Fruit fly (Drosophila melanogaster) whole organism, prepupa: ENCODE measurements around the gene Ipo9.
A peak's percentile ranks its signal among the peaks of the same experiment; 100 is the strongest.

Experiments used
- Blimp-1 ChIP-seq: fragments of 200-800 bp; sonication (Bioruptor generic); optimal IDR thresholded peaks from 3 replicates; lab custom pipeline; 2017; ENCODE audit warnings: missing biosample characterization, missing genetic modification characterization, mild to moderate bottlenecking, moderate library complexity, missing genetic modification reagents
- CG10631 ChIP-seq: fragments of 200-800 bp; sonication (Bioruptor generic); optimal IDR thresholded peaks from 2 replicates; lab custom pipeline; 2016; ENCODE audit warnings: missing biosample characterization, missing genetic modification characterization
- CG11902 ChIP-seq: fragments of 200-800 bp; sonication (Bioruptor generic); optimal IDR thresholded peaks from 3 replicates; lab custom pipeline; 2016; ENCODE audit warnings: missing biosample characterization, missing genetic modification characterization
- CG3032 ChIP-seq: fragments of 200-800 bp; optimal IDR thresholded peaks from 2 replicates; lab custom pipeline; 2019; ENCODE audit warnings: missing biosample characterization, mild to moderate bottlenecking, missing genetic modification characterization, moderate library complexity
- CG32006 ChIP-seq: fragments of 200-800 bp; sonication (Bioruptor generic); optimal IDR thresholded peaks from 3 replicates; lab custom pipeline; 2017; ENCODE audit warnings: missing biosample characterization, mild to moderate bottlenecking, missing genetic modification characterization
- CG6163 ChIP-seq: fragments of 200-800 bp; sonication (Bioruptor generic); IDR thresholded peaks from 3 replicates; pipeline ENCODE4 v1.3.6; 2022; ENCODE audit warnings: missing biosample characterization, missing genetic modification characterization
- CG6276 ChIP-seq: fragments of 200-800 bp; sonication (Bioruptor generic); optimal IDR thresholded peaks from 2 replicates; lab custom pipeline; 2017; ENCODE audit warnings: missing biosample characterization, mild to moderate bottlenecking, missing genetic modification characterization
- CG6808 ChIP-seq: fragments of 200-800 bp; sonication (Bioruptor generic); optimal IDR thresholded peaks from 3 replicates; lab custom pipeline; 2017; ENCODE audit warnings: missing biosample characterization, missing genetic modification characterization, mild to moderate bottlenecking, moderate library complexity, missing genetic modification reagents
- CG6854 ChIP-seq: fragments of 200-800 bp; sonication (Bioruptor generic); optimal IDR thresholded peaks from 2 replicates; lab custom pipeline; 2017; ENCODE audit warnings: missing biosample characterization, mild to moderate bottlenecking, missing genetic modification characterization
- CG7368 ChIP-seq: fragments of 200-800 bp; sonication (Bioruptor generic); optimal IDR thresholded peaks from 3 replicates; lab custom pipeline; 2016; ENCODE audit warnings: missing biosample characterization, missing genetic modification characterization
- CG8119 ChIP-seq: fragments of 200-800 bp; sonication (Bioruptor generic); IDR thresholded peaks from 3 replicates; pipeline ENCODE4 v1.3.6; 2022; ENCODE audit warnings: missing biosample characterization, missing genetic modification characterization
- CG8319 ChIP-seq: fragments of 200-800 bp; sonication (Bioruptor generic); optimal IDR thresholded peaks from 3 replicates; lab custom pipeline; 2016; ENCODE audit warnings: missing biosample characterization, missing genetic modification characterization
- CG9139 ChIP-seq: fragments of 200-800 bp; sonication (Bioruptor generic); optimal IDR thresholded peaks from 3 replicates; lab custom pipeline; 2017; ENCODE audit warnings: missing biosample characterization, mild to moderate bottlenecking, missing genetic modification characterization
- Eip78C ChIP-seq: fragments of 200-800 bp; sonication (Bioruptor generic); peaks from one replicate; lab custom pipeline; 2016; ENCODE audit warnings: missing biosample characterization, missing genetic modification characterization
- Lpt ChIP-seq: fragments of 200-800 bp; sonication (Bioruptor generic); optimal IDR thresholded peaks from 3 replicates; lab custom pipeline; 2016; ENCODE audit warnings: missing biosample characterization, missing genetic modification characterization
- OdsH ChIP-seq: fragments of 200-800 bp; sonication (Bioruptor generic); optimal IDR thresholded peaks from 3 replicates; lab custom pipeline; 2016; ENCODE audit warnings: missing biosample characterization, missing genetic modification characterization
- Smox ChIP-seq: fragments of 200-800 bp; sonication (Bioruptor generic); optimal IDR thresholded peaks from 3 replicates; lab custom pipeline; 2016; ENCODE audit warnings: missing biosample characterization, missing genetic modification characterization
- Sox102F ChIP-seq: fragments of 200-800 bp; sonication (Bioruptor generic); optimal IDR thresholded peaks from 2 replicates; lab custom pipeline; 2016; ENCODE audit warnings: missing biosample characterization, mild to moderate bottlenecking, missing genetic modification characterization
- Sox15 ChIP-seq: fragments of 200-800 bp; sonication (Bioruptor generic); optimal IDR thresholded peaks from 3 replicates; lab custom pipeline; 2016; ENCODE audit warnings: missing biosample characterization, missing genetic modification characterization
- acj6 ChIP-seq: fragments of 200-800 bp; sonication (Bioruptor generic); optimal IDR thresholded peaks from 3 replicates; lab custom pipeline; 2016; ENCODE audit warnings: missing biosample characterization, missing genetic modification characterization
- dsx ChIP-seq: fragments of 200-800 bp; optimal IDR thresholded peaks from 3 replicates; lab custom pipeline; 2019; ENCODE audit warnings: missing biosample characterization, mild to moderate bottlenecking, missing genetic modification characterization, moderate library complexity; ENCODE audit not compliant: poor library complexity, severe bottlenecking
- eg ChIP-seq: fragments of 200-800 bp; sonication (Bioruptor generic); IDR thresholded peaks from 3 replicates; pipeline ENCODE4 v1.3.6; 2022; ENCODE audit warnings: missing biosample characterization, missing genetic modification characterization
- esn ChIP-seq: fragments of 200-800 bp; sonication (Bioruptor generic); optimal IDR thresholded peaks from 2 replicates; lab custom pipeline; 2016; ENCODE audit warnings: missing biosample characterization, mild to moderate bottlenecking, missing genetic modification characterization, moderate library complexity
- fd85E ChIP-seq: fragments of 200-800 bp; sonication (Bioruptor generic); optimal IDR thresholded peaks from 3 replicates; lab custom pipeline; 2016; ENCODE audit warnings: missing biosample characterization, missing genetic modification characterization
- fkh ChIP-seq: fragments of 200-800 bp; sonication (Bioruptor generic); optimal IDR thresholded peaks from 3 replicates; lab custom pipeline; 2017; ENCODE audit warnings: missing biosample characterization, mild to moderate bottlenecking, missing genetic modification characterization, moderate library complexity
- net ChIP-seq: fragments of 200-800 bp; sonication (Bioruptor generic); optimal IDR thresholded peaks from 3 replicates; lab custom pipeline; 2016; ENCODE audit warnings: missing biosample characterization, missing genetic modification characterization
- salr ChIP-seq, 2 experiments: fragments of 200-800 bp; sonication (Bioruptor generic); optimal IDR thresholded peaks; 3 replicates each; lab custom pipeline; 2016 to 2018; ENCODE audit warnings: missing biosample characterization in 2 of 2, missing genetic modification characterization in 2 of 2, mild to moderate bottlenecking in 1 of 2
- spab ChIP-seq: fragments of 200-800 bp; sonication (Bioruptor generic); optimal IDR thresholded peaks from 2 replicates; lab custom pipeline; 2017; ENCODE audit warnings: missing biosample characterization, mild to moderate bottlenecking, missing genetic modification characterization, missing genetic modification reagents
- ss ChIP-seq, 2 experiments: fragments of 200-800 bp; sonication (Bioruptor generic); optimal IDR thresholded peaks; 2 replicates in 1 of 2; 3 replicates in 1 of 2; lab custom pipeline; 2017 to 2018; ENCODE audit warnings: mild to moderate bottlenecking in 2 of 2, missing biosample characterization in 2 of 2, missing genetic modification characterization in 2 of 2, moderate library complexity in 1 of 2
- svp ChIP-seq: fragments of 200-800 bp; sonication (Bioruptor generic); peaks from one replicate; lab custom pipeline; 2016; ENCODE audit warnings: missing biosample characterization, missing genetic modification characterization
- vri ChIP-seq: fragments of 200-800 bp; sonication (Bioruptor generic); optimal IDR thresholded peaks from 3 replicates; lab custom pipeline; 2016; ENCODE audit warnings: missing biosample characterization, mild to moderate bottlenecking, missing genetic modification characterization

Gene Ipo9

DNA sequence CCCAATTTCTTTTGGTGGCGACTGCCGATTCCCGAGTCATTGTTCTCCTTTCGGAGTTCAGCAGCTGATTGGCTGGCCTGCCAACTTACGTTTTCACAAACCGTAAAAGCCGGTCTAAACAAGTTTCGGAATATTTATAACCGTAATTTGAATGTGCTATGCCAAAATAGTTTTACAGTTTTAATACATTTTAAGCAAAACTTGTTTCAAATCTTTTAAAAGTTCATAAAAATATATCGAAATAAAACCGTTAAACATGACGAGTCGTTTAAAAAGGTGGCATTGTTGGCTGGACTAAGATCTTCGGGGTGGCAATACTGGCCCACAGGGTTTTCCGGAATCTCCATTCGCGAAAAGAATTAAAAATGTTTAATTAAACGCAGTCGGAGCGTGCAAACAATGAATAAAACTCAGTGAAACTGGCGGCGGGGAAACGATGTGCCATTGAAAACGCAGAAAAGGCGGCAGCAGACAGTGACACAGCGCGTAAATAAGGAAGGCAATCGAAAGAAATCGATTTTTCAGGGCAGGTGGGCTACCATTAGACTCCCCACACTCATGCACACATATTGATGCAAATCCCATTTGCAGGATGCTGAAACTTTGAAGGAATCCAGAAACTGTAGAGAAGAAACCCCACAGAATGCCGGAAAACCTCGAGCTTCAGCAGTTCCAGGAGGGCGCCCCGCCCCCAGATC lies 23.4 kb downstream of the Ipo9 start, which contains the start of the genes Exd2 and CG5281 (continued):
- TF ChIP-seq acj6 (GFP tag; lab: Kevin White, UChicago) = no peak
- peak; percentile 20 for TF ChIP-seq CG3032
- no peak for TF ChIP-seq Sox15

DNA sequence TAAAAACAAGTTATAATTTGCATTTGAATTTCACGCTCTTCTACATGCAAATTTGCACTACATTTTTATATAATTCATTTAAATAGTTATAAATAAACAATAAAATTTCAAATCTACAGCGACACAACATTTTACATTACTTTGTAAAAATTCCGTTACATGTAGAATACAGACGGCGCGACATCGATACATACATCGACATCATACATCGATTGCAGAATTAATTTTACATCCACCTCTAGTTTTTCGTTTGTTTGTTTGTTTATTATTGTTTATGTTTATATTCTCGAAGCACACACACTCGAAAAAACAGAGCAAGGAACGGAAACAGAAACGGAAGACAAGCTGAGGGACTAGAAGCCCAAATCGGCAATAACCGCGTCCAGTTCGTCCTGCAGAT lies 25.2 kb downstream of the Ipo9 start, which contains the start of gene CG17230:
TSS of gene CG17230 (plus strand) at position 258 of the 400 bp plus-strand sequence.
- TF ChIP-seq spab (GFP tag; lab: Kevin White, UChicago) = no peak
- TF ChIP-seq fkh (GFP tag; lab: Kevin White, UChicago) = peak; percentile 98
- no peak for TF ChIP-seq svp (GFP tag; lab: Kevin White, UChicago)
- TF ChIP-seq, all 60 proteins: peak for 1

- TF ChIP-seq fkh (GFP tag; lab: Kevin White, UChicago) (no peak), CG6276 (GFP tag; lab: Kevin White, UChicago) (no peak), CG8119 (GFP tag; lab: Robert Waterston, UW) (no peak), Blimp-1 (GFP tag; lab: Kevin White, UChicago) (no peak), CG32006 (no peak), dsx (GFP tag; lab: Kevin White, UChicago) (no peak), Sox102F (GFP tag; lab: Kevin White, UChicago) (no peak), Lpt (GFP tag; lab: Kevin White, UChicago) (no peak), esn (GFP tag; lab: Kevin White, UChicago) (no peak), Smox (GFP tag; lab: Kevin White, UChicago) (no peak)
Observed at dm6 chr3R:11441038-11441437, 28.7 kb downstream of the Ipo9 start.

DNA sequence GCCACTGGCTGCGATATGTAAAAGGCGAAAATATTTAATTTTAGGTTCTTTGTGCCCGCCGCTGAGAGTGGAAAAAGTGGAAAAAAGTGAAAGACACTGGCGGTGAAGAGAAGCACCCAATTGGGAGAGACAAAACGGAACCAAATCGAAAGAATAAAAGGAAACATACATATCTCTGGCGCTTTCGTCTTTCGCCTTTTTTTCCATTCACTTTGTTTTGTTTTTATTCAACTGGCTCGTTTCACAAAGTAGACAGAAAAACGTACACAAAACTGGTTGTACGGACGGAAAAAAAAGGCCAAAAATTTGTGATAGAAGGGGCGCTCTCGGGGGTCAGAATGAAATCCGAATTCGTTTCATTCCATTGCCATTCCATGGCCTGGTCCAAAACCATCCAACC lies 37.4 kb downstream of the Ipo9 start:
- 0 out of 3 replicates have a peak, but pooled peaks have one; percentile 9 for TF ChIP-seq CG6163 (GFP tag; lab: Robert Waterston, UW)
- peak; percentile 0 for TF ChIP-seq vri (GFP tag; lab: Kevin White, UChicago)
- TF ChIP-seq CG9139 = peak; percentile 54
- TF ChIP-seq net (GFP tag; lab: Kevin White, UChicago) = no peak
- TF ChIP-seq CG7368 (GFP tag; lab: Kevin White, UChicago) = no peak
- TF ChIP-seq ss (GFP tag; optimal IDR thresholded peaks at IDR 0.05; lab: Kevin White, UChicago) = peak in 1 of 2 experiments; percentile 58
- TF ChIP-seq spab (GFP tag; lab: Kevin White, UChicago) = peak; percentile 17
- TF ChIP-seq Blimp-1 (GFP tag; lab: Kevin White, UChicago) = peak; percentile 71
- TF ChIP-seq Sox102F (GFP tag; lab: Kevin White, UChicago) = peak; percentile 23
- peak; percentile 22 for TF ChIP-seq CG6808 (GFP tag; lab: Kevin White, UChicago)
- TF ChIP-seq eg (GFP tag; lab: Robert Waterston, UW) = peak; percentile 36; the same call in 1 of the 3 replicates
- peak; percentile 52 for TF ChIP-seq CG6854
- no peak for TF ChIP-seq Lpt (GFP tag; lab: Kevin White, UChicago)

- TF ChIP-seq CG8319 (GFP tag; lab: Kevin White, UChicago) = no peak
- TF ChIP-seq spab (GFP tag; lab: Kevin White, UChicago) = no peak
- TF ChIP-seq svp (GFP tag; lab: Kevin White, UChicago) = peak; percentile 82
- no peak for TF ChIP-seq CG10631
- no peak for TF ChIP-seq fd85E
Observed at dm6 chr3R:11451207-11451841, 39.0 kb downstream of the Ipo9 start, which contains the start of gene sals. sals (minus strand) TSS chr3R:11451791.

DNA sequence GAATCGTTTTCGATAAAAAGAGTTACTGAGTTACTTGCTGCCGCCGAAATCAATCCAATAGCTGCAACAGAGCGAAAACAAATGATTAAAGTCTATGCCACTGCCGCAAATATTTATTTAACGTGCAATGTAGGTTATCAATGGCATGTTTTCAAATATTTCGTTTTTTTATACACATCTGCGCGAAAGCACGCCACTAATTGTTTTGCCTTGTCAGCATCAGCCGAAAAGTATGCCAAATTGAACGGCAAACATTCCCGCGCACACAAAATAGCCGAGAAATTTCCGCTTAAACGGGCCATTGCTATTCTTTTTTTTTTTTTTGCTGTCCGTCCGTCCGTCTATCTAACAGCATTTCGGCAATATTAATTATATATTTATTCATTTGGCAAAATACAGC lies 39.7 kb downstream of the Ipo9 start:
- TF ChIP-seq Eip78C (GFP tag; lab: Kevin White, UChicago) (peak; percentile 24), OdsH (GFP tag; lab: Kevin White, UChicago) (no peak), CG6808 (GFP tag; lab: Kevin White, UChicago) (no peak), CG32006 (peak; percentile 12), svp (GFP tag; lab: Kevin White, UChicago) (peak; percentile 94), fkh (GFP tag; lab: Kevin White, UChicago) (peak; percentile 7), CG11902 (GFP tag; lab: Kevin White, UChicago) (no peak), salr (GFP tag; optimal IDR thresholded peaks at IDR 0.05; lab: Kevin White, UChicago) (no peak)
- TF ChIP-seq, all 60 proteins: peak for 4
